Worm (Caenorhabditis elegans) whole organism, L3 larva: Measurements from ENCODE around the gene elo-4.

Experiments
- R02D3.7 ChIP-seq: fragments of 150-350 bp; optimal IDR thresholded peaks from 2 replicates; lab custom pipeline; 2014; ENCODE audit warnings: missing biosample characterization, missing genetic modification characterization
- aly-2 ChIP-seq: fragments of 150-350 bp; optimal IDR thresholded peaks from 2 replicates; lab custom pipeline; 2014; ENCODE audit warnings: missing biosample characterization, missing genetic modification characterization
- ama-1 ChIP-seq: fragments of 150-350 bp; optimal IDR thresholded peaks from 2 replicates; lab custom pipeline; 2018
- jun-1 ChIP-seq: fragments of 150-350 bp; optimal IDR thresholded peaks from 2 replicates; lab custom pipeline; 2014; ENCODE audit warnings: missing biosample characterization, missing genetic modification reagents, missing genetic modification characterization
- lin-15B ChIP-seq: fragments of 150-350 bp; optimal IDR thresholded peaks from 2 replicates; lab custom pipeline; 2014; ENCODE audit warnings: missing biosample characterization, missing genetic modification characterization
- mml-1 ChIP-seq: fragments of 150-350 bp; sonication (generic microtip); optimal IDR thresholded peaks from 3 replicates; lab custom pipeline; 2014; ENCODE audit warnings: missing biosample characterization, missing genetic modification characterization
- nhr-237 ChIP-seq: fragments of 150-350 bp; optimal IDR thresholded peaks from 2 replicates; lab custom pipeline; 2014; ENCODE audit warnings: missing biosample characterization, missing genetic modification characterization
- nhr-28 ChIP-seq: fragments of 150-350 bp; optimal IDR thresholded peaks from 2 replicates; lab custom pipeline; 2014; ENCODE audit warnings: missing biosample characterization, missing genetic modification characterization
- pha-4 ChIP-seq: fragments of 150-350 bp; optimal IDR thresholded peaks from 2 replicates; lab custom pipeline; 2014; ENCODE audit warnings: missing biosample characterization, missing genetic modification reagents, missing genetic modification characterization
- skn-1 ChIP-seq: fragments of 150-350 bp; optimal IDR thresholded peaks from 2 replicates; lab custom pipeline; 2014; ENCODE audit warnings: missing biosample characterization, missing genetic modification characterization
- snpc-4 ChIP-seq: fragments of 150-350 bp; optimal IDR thresholded peaks from 2 replicates; lab custom pipeline; 2014; ENCODE audit warnings: missing biosample characterization, missing genetic modification characterization
- tbx-2 ChIP-seq: sonication (generic microtip); optimal IDR thresholded peaks from 2 replicates; lab custom pipeline; 2016; ENCODE audit warnings: mild to moderate bottlenecking, missing genetic modification characterization, missing compliant biosample characterization

DNA sequence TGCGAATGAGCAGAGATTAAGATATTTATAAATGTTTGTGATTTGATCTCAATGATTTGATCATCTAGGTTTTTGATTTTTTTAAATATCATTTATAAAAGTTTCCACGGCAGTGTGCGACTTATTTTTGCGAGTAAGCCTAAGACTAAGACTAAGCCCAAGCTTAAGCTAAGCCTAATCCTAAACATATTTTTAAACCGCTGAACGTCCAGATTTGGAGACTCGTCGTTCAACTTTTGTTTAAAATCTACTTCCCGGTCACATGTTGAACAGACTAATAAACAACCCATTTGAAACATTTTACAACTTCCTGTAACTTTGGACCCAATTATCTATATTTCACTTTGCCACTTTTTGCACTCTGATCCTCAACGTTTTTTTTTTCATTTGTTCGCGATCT lies 25.0 kb upstream of the elo-4 start, which contains the start of gene K04H4.5:
- no peak for TF ChIP-seq aly-2 (tag; lab: Kevin White, UChicago)
- TF ChIP-seq mml-1, result no peak
- no peak for TF ChIP-seq ama-1 (lab: Kevin White, UChicago)
- TF ChIP-seq snpc-4 (tag; lab: Kevin White, UChicago), result no peak
- no peak for TF ChIP-seq skn-1
- no peak for TF ChIP-seq nhr-28 (tag; lab: Kevin White, UChicago)
- TF ChIP-seq tbx-2 (tag; lab: Kevin White, UChicago), result no peak
- TF ChIP-seq jun-1 (tag; lab: Kevin White, UChicago), result no peak
- TF ChIP-seq lin-15B (tag; lab: Kevin White, UChicago), result no peak
- TF ChIP-seq R02D3.7 (tag; lab: Kevin White, UChicago), result no peak
- TF ChIP-seq nhr-237 (tag; lab: Kevin White, UChicago), result no peak
- TF ChIP-seq pha-4, result no peak
